Worm (Caenorhabditis elegans) whole organism, late embryonic: ENCODE measurements around the gene srbc-24.

Source experiments
- C38D4.7 ChIP-seq: fragments of 200-800 bp; sonication (Bioruptor generic); optimal IDR thresholded peaks from 2 replicates; lab custom pipeline; 2018; ENCODE audit warnings: mild to moderate bottlenecking, missing genetic modification characterization, moderate library complexity, missing compliant biosample characterization
- F13H6.1 ChIP-seq: sonication (generic microtip); optimal IDR thresholded peaks from 2 replicates; lab custom pipeline; 2016; ENCODE audit warnings: missing genetic modification characterization, missing compliant biosample characterization
- K02D7.2 ChIP-seq: sonication (generic microtip); optimal IDR thresholded peaks from 2 replicates; lab custom pipeline; 2017; ENCODE audit warnings: mild to moderate bottlenecking, missing genetic modification characterization, missing compliant biosample characterization
- T23F11.4 ChIP-seq: fragments of 200-800 bp; sonication (Bioruptor generic); optimal IDR thresholded peaks from 2 replicates; lab custom pipeline; 2018; ENCODE audit warnings: mild to moderate bottlenecking, missing genetic modification characterization, missing compliant biosample characterization
- Y22D7AL.16 ChIP-seq: sonication (generic microtip); optimal IDR thresholded peaks from 2 replicates; lab custom pipeline; 2016; ENCODE audit warnings: missing genetic modification characterization, missing compliant biosample characterization
- ama-1 ChIP-seq: fragments of 150-350 bp; optimal IDR thresholded peaks from 2 replicates; lab custom pipeline; 2014
- ceh-14 ChIP-seq: sonication (generic microtip); optimal IDR thresholded peaks from 2 replicates; lab custom pipeline; 2016; ENCODE audit warnings: missing genotype, missing genetic modification characterization, missing compliant biosample characterization
- ceh-18 ChIP-seq: sonication (generic microtip); optimal IDR thresholded peaks from 2 replicates; lab custom pipeline; 2016; ENCODE audit warnings: missing genetic modification characterization, missing compliant biosample characterization
- ceh-22 ChIP-seq: sonication (generic microtip); optimal IDR thresholded peaks from 2 replicates; lab custom pipeline; 2017; ENCODE audit warnings: missing biosample characterization, missing genetic modification characterization
- ceh-24 ChIP-seq: sonication (generic microtip); optimal IDR thresholded peaks from 2 replicates; lab custom pipeline; 2016; ENCODE audit warnings: mild to moderate bottlenecking, missing genetic modification characterization, missing compliant biosample characterization
- ceh-31 ChIP-seq: sonication (generic microtip); optimal IDR thresholded peaks from 2 replicates; lab custom pipeline; 2016; ENCODE audit warnings: missing genetic modification characterization, missing compliant biosample characterization
- ceh-34 ChIP-seq: sonication (generic microtip); optimal IDR thresholded peaks from 2 replicates; lab custom pipeline; 2016; ENCODE audit warnings: mild to moderate bottlenecking, missing genetic modification characterization, missing compliant biosample characterization
- ceh-45 ChIP-seq: fragments of 200-800 bp; sonication (Bioruptor generic); IDR thresholded peaks from 2 replicates; pipeline ENCODE4 v1.3.6; 2022; ENCODE audit warnings: missing genetic modification reagents, missing genetic modification characterization, missing compliant biosample characterization
- ceh-6 ChIP-seq: fragments of 200-800 bp; sonication (Bioruptor generic); optimal IDR thresholded peaks from 2 replicates; lab custom pipeline; 2018; ENCODE audit warnings: mild to moderate bottlenecking, missing genetic modification characterization, missing compliant biosample characterization
- ceh-9 ChIP-seq: sonication (generic microtip); optimal IDR thresholded peaks from 2 replicates; lab custom pipeline; 2016; ENCODE audit warnings: mild to moderate bottlenecking, missing genetic modification characterization, inconsistent platforms, missing compliant biosample characterization
- che-1 ChIP-seq: sonication (generic microtip); optimal IDR thresholded peaks from 2 replicates; lab custom pipeline; 2016; ENCODE audit warnings: mild to moderate bottlenecking, missing genetic modification characterization, missing compliant biosample characterization
- dmd-4 ChIP-seq: sonication (generic microtip); optimal IDR thresholded peaks from 2 replicates; lab custom pipeline; 2016; ENCODE audit warnings: borderline replicate concordance, missing genetic modification characterization, missing compliant biosample characterization
- dve-1 ChIP-seq: sonication (generic microtip); optimal IDR thresholded peaks from 2 replicates; lab custom pipeline; 2017; ENCODE audit warnings: antibody characterized with exemption, mild to moderate bottlenecking, missing genetic modification characterization, missing compliant biosample characterization
- elt-2 ChIP-seq: sonication (generic microtip); optimal IDR thresholded peaks from 2 replicates; lab custom pipeline; 2016; ENCODE audit warnings: missing genetic modification reagents, missing genetic modification characterization, missing compliant biosample characterization
- elt-4 ChIP-seq: sonication (generic microtip); optimal IDR thresholded peaks from 2 replicates; lab custom pipeline; 2016; ENCODE audit warnings: missing genetic modification characterization, missing compliant biosample characterization
- ets-4 ChIP-seq: sonication (generic microtip); optimal IDR thresholded peaks from 2 replicates; lab custom pipeline; 2016; ENCODE audit warnings: missing genetic modification characterization, missing compliant biosample characterization
- eyg-1 ChIP-seq: sonication (generic microtip); optimal IDR thresholded peaks from 2 replicates; lab custom pipeline; 2016; ENCODE audit warnings: missing genotype, missing genetic modification characterization, missing compliant biosample characterization
- fkh-10 ChIP-seq: fragments of 150-350 bp; optimal IDR thresholded peaks from 2 replicates; lab custom pipeline; 2014; ENCODE audit warnings: missing biosample characterization, missing genetic modification reagents, missing genetic modification characterization
- hlh-13 ChIP-seq: fragments of 200-800 bp; sonication (Bioruptor generic); optimal IDR thresholded peaks from 2 replicates; lab custom pipeline; 2018; ENCODE audit warnings: mild to moderate bottlenecking, missing genetic modification characterization, missing compliant biosample characterization
- hlh-15 ChIP-seq: sonication (generic microtip); optimal IDR thresholded peaks from 2 replicates; lab custom pipeline; 2016; ENCODE audit warnings: missing genetic modification characterization, missing compliant biosample characterization
- hlh-6 ChIP-seq: sonication (generic microtip); optimal IDR thresholded peaks from 2 replicates; lab custom pipeline; 2016; ENCODE audit warnings: missing genotype, missing genetic modification characterization, missing compliant biosample characterization
- lim-6 ChIP-seq: sonication (generic microtip); optimal IDR thresholded peaks from 2 replicates; lab custom pipeline; 2016; ENCODE audit warnings: missing genetic modification characterization, missing compliant biosample characterization
- mec-3 ChIP-seq: sonication (generic microtip); optimal IDR thresholded peaks from 2 replicates; lab custom pipeline; 2016; ENCODE audit warnings: borderline replicate concordance, missing genetic modification characterization, missing compliant biosample characterization
- nfya-1 ChIP-seq: sonication (generic microtip); optimal IDR thresholded peaks from 2 replicates; lab custom pipeline; 2017; ENCODE audit warnings: missing genetic modification characterization, mild to moderate bottlenecking, missing compliant biosample characterization, antibody characterized with exemption, moderate library complexity
- nhr-11 ChIP-seq: fragments of 150-350 bp; optimal IDR thresholded peaks from 2 replicates; lab custom pipeline; 2014; ENCODE audit warnings: missing biosample characterization, missing genetic modification characterization
- nhr-232 ChIP-seq: sonication (generic microtip); optimal IDR thresholded peaks from 2 replicates; lab custom pipeline; 2016; ENCODE audit warnings: missing genetic modification characterization, missing compliant biosample characterization
- npax-4 ChIP-seq: sonication (generic microtip); optimal IDR thresholded peaks from 2 replicates; lab custom pipeline; 2016; ENCODE audit warnings: missing genetic modification characterization, missing compliant biosample characterization
- odd-2 ChIP-seq: sonication (generic microtip); optimal IDR thresholded peaks from 2 replicates; lab custom pipeline; 2017; ENCODE audit warnings: antibody characterized with exemption, mild to moderate bottlenecking, missing genetic modification characterization, missing compliant biosample characterization
- pax-1 ChIP-seq: fragments of 150-350 bp; optimal IDR thresholded peaks from 2 replicates; lab custom pipeline; 2014; ENCODE audit warnings: missing biosample characterization, missing genetic modification characterization
- pha-2 ChIP-seq: sonication (generic microtip); optimal IDR thresholded peaks from 2 replicates; lab custom pipeline; 2017; ENCODE audit warnings: mild to moderate bottlenecking, missing genetic modification characterization, missing compliant biosample characterization
- pha-4 ChIP-seq: fragments of 150-350 bp; optimal IDR thresholded peaks from 2 replicates; lab custom pipeline; 2018; ENCODE audit warnings: missing biosample characterization, missing genetic modification reagents, missing genetic modification characterization
- pqm-1 ChIP-seq: sonication (generic microtip); optimal IDR thresholded peaks from 2 replicates; lab custom pipeline; 2016; ENCODE audit warnings: missing genetic modification characterization, missing compliant biosample characterization
- ref-2 ChIP-seq: sonication (generic microtip); optimal IDR thresholded peaks from 2 replicates; lab custom pipeline; 2016; ENCODE audit warnings: missing genetic modification characterization, missing compliant biosample characterization
- rnt-1 ChIP-seq: sonication (generic microtip); optimal IDR thresholded peaks from 2 replicates; lab custom pipeline; 2016; ENCODE audit warnings: missing genetic modification characterization, missing compliant biosample characterization
- sdc-2 ChIP-seq: sonication (generic microtip); optimal IDR thresholded peaks from 2 replicates; lab custom pipeline; 2016; ENCODE audit warnings: missing genotype, missing genetic modification characterization, missing compliant biosample characterization
- sox-2 ChIP-seq: fragments of 200-800 bp; sonication (Bioruptor generic); IDR thresholded peaks from 2 replicates; pipeline ENCODE4 v1.3.6; 2022; ENCODE audit warnings: missing genetic modification reagents, missing genetic modification characterization, missing compliant biosample characterization
- syd-9 ChIP-seq: sonication (generic microtip); optimal IDR thresholded peaks from 2 replicates; lab custom pipeline; 2016; ENCODE audit warnings: mild to moderate bottlenecking, missing genetic modification characterization, moderate library complexity, missing compliant biosample characterization
- tbx-2 ChIP-seq: sonication (generic microtip); optimal IDR thresholded peaks from 2 replicates; lab custom pipeline; 2016; ENCODE audit warnings: missing genetic modification characterization, missing compliant biosample characterization
- tbx-7 ChIP-seq: sonication (generic microtip); optimal IDR thresholded peaks from 2 replicates; lab custom pipeline; 2016; ENCODE audit warnings: missing genotype, missing genetic modification characterization, missing compliant biosample characterization
- ttx-3 ChIP-seq: sonication (generic microtip); optimal IDR thresholded peaks from 2 replicates; lab custom pipeline; 2016; ENCODE audit warnings: missing genetic modification reagents, missing genetic modification characterization, missing compliant biosample characterization
- unc-3 ChIP-seq, 2 experiments: fragments of 200-800 bp in 1 of 2; sonication (Bioruptor generic) in 1 of 2; sonication (generic microtip) in 1 of 2; conservative IDR thresholded peaks in 1 of 2; optimal IDR thresholded peaks in 1 of 2; 2 replicates each; pipeline versions ENCODE4 v1.3.6 to Lab custom; 2016 to 2022; ENCODE audit warnings: missing compliant biosample characterization in 2 of 2, missing genetic modification characterization in 2 of 2, missing genetic modification reagents in 1 of 2
- unc-86 ChIP-seq: sonication (generic microtip); optimal IDR thresholded peaks from 2 replicates; lab custom pipeline; 2016; ENCODE audit warnings: missing genetic modification characterization, missing compliant biosample characterization
- ztf-16 ChIP-seq: sonication (generic microtip); optimal IDR thresholded peaks from 2 replicates; lab custom pipeline; 2017; ENCODE audit warnings: missing genetic modification characterization, missing compliant biosample characterization

The srbc-24 gene

ce11 chrV:2126996-2127585, 24.5 kb upstream of the srbc-24 start, which contains the start of gene ldp-1 (continued):
- no peak for TF ChIP-seq C38D4.7
- no peak for TF ChIP-seq pax-1 (tag; lab: Kevin White, UChicago)
- TF ChIP-seq ceh-45 (GFP tag; lab: Robert Waterston, UW): no peak
- TF ChIP-seq dve-1 (tag; lab: Kevin White, UChicago): no peak
- no peak for TF ChIP-seq dmd-4 (tag; lab: Kevin White, UChicago)
- TF ChIP-seq nhr-11 (tag; lab: Kevin White, UChicago): no peak
- peak; percentile 63 for TF ChIP-seq ref-2 (tag; lab: Kevin White, UChicago)
- no peak for TF ChIP-seq fkh-10 (GFP tag; lab: Kevin White, UChicago)
- TF ChIP-seq hlh-15 (tag; lab: Kevin White, UChicago): no peak
- TF ChIP-seq mec-3 (tag; lab: Kevin White, UChicago): peak; percentile 69
- no peak for TF ChIP-seq ceh-24 (tag; lab: Kevin White, UChicago)
- TF ChIP-seq sdc-2 (tag; lab: Kevin White, UChicago): no peak
- TF ChIP-seq ttx-3 (tag; lab: Kevin White, UChicago): no peak
- TF ChIP-seq ceh-34 (tag; lab: Kevin White, UChicago): peak; percentile 8
- TF ChIP-seq ceh-9: no peak
- no peak for TF ChIP-seq eyg-1 (tag; lab: Kevin White, UChicago)
- no peak for TF ChIP-seq unc-3 (GFP tag; conservative IDR thresholded peaks at IDR 0.05; lab: Robert Waterston, UW)
- TF ChIP-seq unc-3 (tag; optimal IDR thresholded peaks at IDR 0.05; lab: Kevin White, UChicago): peak; percentile 19
- no peak for TF ChIP-seq Y22D7AL.16 (tag; lab: Kevin White, UChicago)
- no peak for TF ChIP-seq npax-4 (tag; lab: Kevin White, UChicago)
- no peak for TF ChIP-seq elt-4
- peak; percentile 70 for TF ChIP-seq tbx-2 (tag; lab: Kevin White, UChicago)
- peak; percentile 71 for TF ChIP-seq ets-4
- no peak for TF ChIP-seq hlh-13
- TF ChIP-seq ceh-22 (tag; lab: Kevin White, UChicago): no peak
- TF ChIP-seq, all 69 proteins: peak for 16

DNA sequence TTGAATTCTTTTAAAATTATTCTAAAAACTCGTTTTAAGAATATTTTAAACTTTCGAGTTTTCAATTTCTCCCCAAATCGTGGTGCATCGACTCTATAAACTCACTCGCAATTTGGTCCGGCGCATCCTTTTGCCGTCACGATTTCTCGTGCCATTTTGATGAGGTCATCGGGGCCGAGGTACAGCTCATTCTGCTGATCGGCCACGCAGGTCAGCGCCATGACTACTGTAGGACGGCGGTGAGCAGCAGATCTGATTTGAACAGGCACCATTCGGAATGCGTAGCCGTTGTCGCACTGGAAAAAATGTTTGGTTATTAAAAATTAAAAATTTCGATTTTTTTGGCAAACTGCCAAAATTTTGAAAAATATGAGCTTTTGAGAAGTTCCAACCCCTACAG, 18.9 kb upstream of the srbc-24 start:
- TF ChIP-seq lim-6 (tag; lab: Kevin White, UChicago) (no peak), pqm-1 (tag; lab: Kevin White, UChicago) (no peak), pha-2 (no peak), ceh-6 (GFP tag; lab: Kevin White, UChicago) (no peak), nhr-232 (tag; lab: Kevin White, UChicago) (no peak), pha-4 (no peak), ceh-9 (no peak), ref-2 (tag; lab: Kevin White, UChicago) (no peak), hlh-6 (tag; lab: Kevin White, UChicago) (no peak), ama-1 (lab: Kevin White, UChicago) (no peak), Y22D7AL.16 (tag; lab: Kevin White, UChicago) (no peak), unc-86 (tag; lab: Kevin White, UChicago) (no peak), ceh-31 (tag; lab: Kevin White, UChicago) (no peak), F13H6.1 (tag; lab: Kevin White, UChicago) (no peak), dve-1 (tag; lab: Kevin White, UChicago) (no peak), ceh-18 (tag; lab: Kevin White, UChicago) (no peak), ceh-22 (tag; lab: Kevin White, UChicago) (no peak)

ce11 chrV:2133512-2133911, 18.0 kb upstream of the srbc-24 start:
- TF ChIP-seq rnt-1 (tag; lab: Kevin White, UChicago) (no peak), pax-1 (tag; lab: Kevin White, UChicago) (no peak), unc-86 (tag; lab: Kevin White, UChicago) (no peak), syd-9 (tag; lab: Kevin White, UChicago) (no peak), F13H6.1 (tag; lab: Kevin White, UChicago) (no peak), hlh-13 (no peak), K02D7.2 (tag; lab: Kevin White, UChicago) (no peak), ceh-22 (tag; lab: Kevin White, UChicago) (no peak), tbx-7 (no peak), elt-2 (tag; lab: Kevin White, UChicago) (no peak), ceh-14 (no peak), che-1 (tag; lab: Kevin White, UChicago) (no peak), C38D4.7 (no peak), pha-2 (no peak), sox-2 (GFP tag; lab: Robert Waterston, UW) (no peak), eyg-1 (tag; lab: Kevin White, UChicago) (no peak), odd-2 (tag; lab: Kevin White, UChicago) (no peak), nfya-1 (peak; percentile 39), T23F11.4 (GFP tag; lab: Kevin White, UChicago) (no peak), dve-1 (tag; lab: Kevin White, UChicago) (no peak), ztf-16 (tag; lab: Kevin White, UChicago) (no peak)
